Worm (Caenorhabditis elegans): ENCODE measurements around the gene math-28.
A peak's percentile ranks its signal among the peaks of the same experiment; 100 is the strongest.
"Not testable (repeated sequence)": the region's sequence is repeated elsewhere in the genome, so short reads cannot be mapped to it uniquely, and the experiment has no call there.

The math-28 gene

DNA sequence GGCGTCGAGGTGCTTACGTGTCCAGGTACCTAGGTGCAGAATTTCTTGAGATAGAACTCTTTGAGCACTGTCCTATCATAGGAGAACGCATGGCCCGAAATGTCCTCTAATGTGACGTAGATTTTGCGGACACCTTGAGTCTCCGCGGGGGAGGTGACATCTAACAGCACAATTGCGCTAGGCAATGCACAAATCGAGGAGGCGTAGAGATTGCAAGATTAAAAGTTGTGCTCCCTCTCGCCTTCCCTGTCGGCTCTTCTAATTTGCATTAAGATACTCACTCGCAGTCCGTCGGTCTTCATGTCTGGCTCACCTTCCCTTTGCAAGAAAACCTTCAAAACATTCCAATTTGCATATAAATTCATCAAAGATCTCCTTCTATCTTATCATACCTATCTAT is 3.6 kb upstream of the math-28 start, which contains the start of gene F36H5.18:
F36H5.18 (plus strand) TSS at position 301 of the 400 bp plus-strand sequence.
- TF ChIP-seq fkh-10 (GFP tag; optimal IDR thresholded peaks at IDR 0.05) (no peak), dve-1 (tag; optimal IDR thresholded peaks at IDR 0.05; ENCODE audit: insufficient read depth) (no peak), nhr-111 (GFP tag; optimal IDR thresholded peaks at IDR 0.05) (no peak), hmg-1.1 (GFP tag; IDR thresholded peaks at IDR 0.05) (no peak), vab-7 (GFP tag; IDR thresholded peaks at IDR 0.05) (no peak), spr-1 (tag; optimal IDR thresholded peaks at IDR 0.05) (no peak), saeg-2 (GFP tag; IDR thresholded peaks at IDR 0.05) (no peak), mxl-2 (GFP tag; conservative IDR thresholded peaks at IDR 0.05) (no peak), dpl-1 (GFP tag; optimal IDR thresholded peaks at IDR 0.05) (no peak), Y48G9A.11 (GFP tag; IDR thresholded peaks at IDR 0.05) (no peak), zip-11 (GFP tag; IDR thresholded peaks at IDR 0.05) (no peak)

- TF ChIP-seq lin-29 (GFP tag; IDR thresholded peaks at IDR 0.05) (no peak), pha-4 (GFP tag; IDR thresholded peaks at IDR 0.05) (no peak), pha-4 (tag; optimal IDR thresholded peaks at IDR 0.05) (no peak), ceh-32 (tag; optimal IDR thresholded peaks at IDR 0.05; ENCODE audit: poor library complexity) (no peak), ceh-82 (tag; optimal IDR thresholded peaks at IDR 0.05) (no peak), lin-39 (tag; optimal IDR thresholded peaks at IDR 0.05) (no peak), nhr-28 (tag; optimal IDR thresholded peaks at IDR 0.05) (no peak), rbr-2 (tag; optimal IDR thresholded peaks at IDR 0.05) (no peak), hif-1 (tag; optimal IDR thresholded peaks at IDR 0.05) (no peak), tag-97 (GFP tag; IDR thresholded peaks at IDR 0.05) (no peak), unc-39 (tag; optimal IDR thresholded peaks at IDR 0.05) (no peak), D1046.2 (GFP tag; IDR thresholded peaks at IDR 0.05) (no peak), skn-1 (tag; optimal IDR thresholded peaks at IDR 0.05) (no peak)
Measured at ce11 chrII:1761564-1761963, 1.6 kb upstream of the math-28 start, which contains the start of gene F36H5.4. TSS of gene F36H5.4 (plus strand) at chrII:1761864.

DNA sequence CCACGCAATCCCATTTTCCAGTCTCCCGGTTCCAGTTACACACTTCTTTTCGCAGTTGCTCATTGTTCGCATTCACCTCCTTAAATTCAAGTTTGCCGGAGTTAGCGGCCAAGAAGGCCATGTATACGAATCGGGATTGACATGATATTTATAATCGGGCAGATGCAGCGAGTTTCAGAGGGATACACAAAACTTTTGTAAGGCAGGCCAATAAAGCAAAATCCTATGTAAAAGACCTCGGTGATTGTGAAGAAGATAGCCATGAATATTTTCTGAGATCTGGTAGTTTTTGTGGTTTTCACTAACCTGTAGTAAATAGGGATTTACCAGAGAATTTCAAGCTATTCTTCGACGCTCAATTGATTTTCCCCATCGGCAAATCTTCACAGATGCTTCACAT is 3.5 kb downstream of the math-28 start:
- TF ChIP-seq unc-62 (GFP tag; optimal IDR thresholded peaks at IDR 0.05 in 1 of 2) (peak in 1 of 2 experiments; percentile 93), unc-62 (tag; optimal IDR thresholded peaks at IDR 0.05) (no peak), tag-97 (GFP tag; IDR thresholded peaks at IDR 0.05) (no peak), lin-15B (tag; optimal IDR thresholded peaks at IDR 0.05) (no peak)

ce11 chrII:1767458-1767857 is 4.3 kb downstream of the math-28 start:
- TF ChIP-seq nhr-28 (tag; optimal IDR thresholded peaks at IDR 0.05) (peak; percentile 95), aha-1 (tag) (peak; percentile 15), pqm-1 (tag; optimal IDR thresholded peaks at IDR 0.05) (peak; percentile 66), daf-16 (tag; optimal IDR thresholded peaks at IDR 0.05) (peak; percentile 57), dmd-6 (GFP tag; IDR thresholded peaks at IDR 0.05) (0 out of 2 replicates have a peak, but pooled peaks have one; percentile 19), php-3 (GFP tag; IDR thresholded peaks at IDR 0.05) (peak; percentile 37; the same call in 1 of the 2 replicates), hlh-11 (tag; optimal IDR thresholded peaks at IDR 0.05) (peak; percentile 58)
- TF ChIP-seq daf-16 (GFP tag; optimal IDR thresholded peaks at IDR 0.05) = not testable (repeated sequence)

DNA sequence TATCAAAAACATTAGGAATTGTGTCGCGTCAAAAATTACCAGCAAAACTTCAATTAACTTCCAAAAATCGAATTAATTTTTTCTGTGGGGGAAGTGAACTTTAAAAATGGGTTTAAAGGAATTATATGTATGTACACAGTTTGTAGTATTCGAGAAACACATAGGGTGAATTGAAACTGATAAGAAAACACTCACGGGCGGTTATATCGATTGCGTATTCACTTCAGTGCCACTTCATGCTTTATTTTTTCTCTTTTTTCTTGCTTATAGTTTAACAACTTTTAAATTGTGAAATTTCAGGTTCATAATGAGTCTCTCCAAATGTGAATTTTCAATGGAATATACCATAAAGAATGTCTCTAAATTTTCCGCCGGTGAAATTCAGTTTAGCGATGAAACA is 8.2 kb downstream of the math-28 start, which contains the start of gene math-26:
math-26 (plus strand) TSS at position 301 of the 400 bp plus-strand sequence.
- TF ChIP-seq F26F4.8 (GFP tag; conservative IDR thresholded peaks at IDR 0.05); nhr-28 (tag; optimal IDR thresholded peaks at IDR 0.05); dmd-8 (GFP tag; IDR thresholded peaks at IDR 0.05): not testable (repeated sequence)
